Worm (Caenorhabditis elegans) whole organism, L1 larva: ENCODE measurements around the gene flp-15.

Source experiments
- ceh-63 ChIP-seq: fragments of 200-800 bp; sonication (Bioruptor generic); optimal IDR thresholded peaks from 2 replicates; lab custom pipeline; 2018; ENCODE audit warnings: mild to moderate bottlenecking, missing genetic modification characterization, missing compliant biosample characterization
- lin-15B ChIP-seq: fragments of 150-350 bp; sonication (generic microtip); optimal IDR thresholded peaks from 3 replicates; lab custom pipeline; 2014; ENCODE audit warnings: missing biosample characterization, missing genetic modification characterization
- mep-1 ChIP-seq: fragments of 150-350 bp; optimal IDR thresholded peaks from 2 replicates; lab custom pipeline; 2014; ENCODE audit warnings: missing biosample characterization, missing genetic modification characterization
- swsn-7 ChIP-seq: sonication (generic microtip); optimal IDR thresholded peaks from 2 replicates; lab custom pipeline; 2016; ENCODE audit warnings: missing genetic modification characterization, missing compliant biosample characterization

DNA sequence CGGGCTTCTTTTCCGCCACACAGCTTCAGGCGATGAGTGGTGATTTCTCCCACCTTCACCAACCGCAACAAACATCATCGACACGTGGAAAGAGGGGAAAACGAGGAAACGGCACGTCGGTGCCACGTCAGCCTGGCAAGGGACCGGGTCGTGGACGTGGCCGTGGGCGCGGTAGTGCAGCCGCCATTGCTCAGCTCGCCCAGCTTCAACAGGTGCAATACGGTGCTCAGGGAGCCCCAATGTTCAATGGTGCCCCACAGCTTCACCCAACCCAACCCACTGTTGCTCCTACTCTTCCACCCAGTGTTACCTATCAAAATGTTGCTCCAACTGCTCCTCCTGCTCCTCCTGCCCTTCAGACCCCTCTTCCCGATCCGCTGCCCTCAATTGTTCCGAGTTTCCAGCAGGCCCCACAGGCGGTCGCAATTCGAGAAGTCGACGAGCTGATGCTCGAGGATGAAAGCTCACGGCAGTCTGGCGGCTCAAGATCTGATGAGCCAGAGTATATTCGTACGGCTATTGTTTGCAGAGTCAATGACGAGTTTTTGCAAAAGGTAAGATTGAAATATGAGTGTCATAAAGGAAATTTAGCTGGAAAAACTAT lies 21.7 kb downstream of the flp-15 start:
- TF ChIP-seq swsn-7 (tag; lab: Kevin White, UChicago) (no peak), lin-15B (tag; lab: Kevin White, UChicago) (no peak), mep-1 (tag; lab: Kevin White, UChicago) (no peak), ceh-63 (no peak)
